Fruit fly (Drosophila melanogaster) whole organism, embryonic: ENCODE results near the gene CG5846.

Experiments used
- CG10209 ChIP-seq: fragments of 200-800 bp; sonication (Bioruptor generic); optimal IDR thresholded peaks from 3 replicates; lab custom pipeline; 2017; ENCODE audit warnings: missing biosample characterization, mild to moderate bottlenecking, missing genetic modification characterization, missing genetic modification reagents
- CG10321 ChIP-seq: fragments of 200-800 bp; sonication (Bioruptor generic); IDR thresholded peaks from 2 replicates; pipeline ENCODE4 v1.3.6; 2022; ENCODE audit warnings: missing biosample characterization, missing genetic modification characterization
- CG10565 ChIP-seq: fragments of 200-800 bp; sonication (Bioruptor generic); optimal IDR thresholded peaks from 3 replicates; lab custom pipeline; 2016; ENCODE audit warnings: missing biosample characterization, mild to moderate bottlenecking, missing genetic modification characterization
- CG11247 ChIP-seq: fragments of 200-800 bp; sonication (Bioruptor generic); IDR thresholded peaks from 2 replicates; pipeline ENCODE4 v1.3.6; 2022; ENCODE audit warnings: missing biosample characterization, missing genetic modification characterization
- CG1233 ChIP-seq: fragments of 200-800 bp; sonication (Bioruptor generic); optimal IDR thresholded peaks from 4 replicates; lab custom pipeline; 2018; ENCODE audit warnings: missing biosample characterization, mild to moderate bottlenecking, missing genetic modification characterization
- CG13624 ChIP-seq: fragments of 200-800 bp; sonication (Bioruptor generic); optimal IDR thresholded peaks from 2 replicates; lab custom pipeline; 2016; ENCODE audit warnings: missing biosample characterization, missing genetic modification characterization
- CG14860 ChIP-seq: fragments of 200-800 bp; sonication (Bioruptor generic); IDR thresholded peaks from 3 replicates; pipeline ENCODE4 v1.3.6; 2022; ENCODE audit warnings: missing biosample characterization, missing genetic modification characterization; ENCODE audit not compliant: partially characterized antibody
- CG17359 ChIP-seq: fragments of 200-800 bp; sonication (Bioruptor generic); optimal IDR thresholded peaks from 3 replicates; lab custom pipeline; 2018; ENCODE audit warnings: missing biosample characterization, mild to moderate bottlenecking, missing genetic modification characterization, moderate library complexity
- CG17612 ChIP-seq: fragments of 200-800 bp; sonication (Bioruptor generic); IDR thresholded peaks from 2 replicates; pipeline ENCODE4 v1.3.6; 2022; ENCODE audit warnings: missing biosample characterization, missing genetic modification characterization
- CG1792 ChIP-seq: fragments of 200-800 bp; sonication (Bioruptor generic); optimal IDR thresholded peaks from 2 replicates; lab custom pipeline; 2016; ENCODE audit warnings: missing biosample characterization, missing genetic modification characterization
- CG43689 ChIP-seq: fragments of 200-800 bp; sonication (Bioruptor generic); IDR thresholded peaks from 2 replicates; pipeline ENCODE4 v1.3.6; 2022; ENCODE audit warnings: missing biosample characterization, missing genetic modification characterization
- CG9437 ChIP-seq: fragments of 200-800 bp; sonication (Bioruptor generic); optimal IDR thresholded peaks from 2 replicates; lab custom pipeline; 2018; ENCODE audit warnings: missing biosample characterization, mild to moderate bottlenecking, missing genetic modification characterization
- CG9817 ChIP-seq: fragments of 200-800 bp; sonication (Bioruptor generic); optimal IDR thresholded peaks from 2 replicates; lab custom pipeline; 2018; ENCODE audit warnings: missing biosample characterization, mild to moderate bottlenecking, missing genetic modification characterization, moderate library complexity
- Dp ChIP-seq: fragments of 200-800 bp; sonication (Bioruptor generic); optimal IDR thresholded peaks from 2 replicates; lab custom pipeline; 2018; ENCODE audit warnings: missing biosample characterization, mild to moderate bottlenecking, missing genetic modification characterization, moderate library complexity
- Dref ChIP-seq: fragments of 200-800 bp; sonication (Bioruptor generic); IDR thresholded peaks from 2 replicates; pipeline ENCODE4 v1.3.6; 2022; ENCODE audit warnings: missing biosample characterization, missing genetic modification characterization
- Drgx ChIP-seq: fragments of 200-800 bp; sonication (Bioruptor generic); IDR thresholded peaks from 2 replicates; pipeline ENCODE4 v1.3.6; 2022; ENCODE audit warnings: missing biosample characterization, missing genetic modification characterization
- GATAe ChIP-seq: fragments of 200-800 bp; sonication (Bioruptor generic); conservative IDR thresholded peaks from 2 replicates; pipeline ENCODE4 v1.3.6; 2022; ENCODE audit warnings: missing biosample characterization, missing genetic modification characterization
- HLHmδ ChIP-seq: fragments of 200-800 bp; sonication (Bioruptor generic); optimal IDR thresholded peaks from 2 replicates; lab custom pipeline; 2018; ENCODE audit warnings: missing biosample characterization, mild to moderate bottlenecking, missing genetic modification characterization, moderate library complexity
- Hr78 ChIP-seq, 2 experiments: fragments of 200-800 bp in 1 of 2; fragments of >200 bp in 1 of 2; sonication (Bioruptor generic) in 1 of 2; optimal IDR thresholded peaks; 2 replicates each; lab custom pipeline; 2017 to 2019; ENCODE audit warnings: missing biosample characterization in 2 of 2, missing genetic modification characterization in 2 of 2, mild to moderate bottlenecking in 1 of 2, moderate library complexity in 1 of 2
- Mad ChIP-seq: fragments of 200-800 bp; sonication (Bioruptor generic); optimal IDR thresholded peaks from 2 replicates; lab custom pipeline; 2016; ENCODE audit warnings: missing biosample characterization, missing genetic modification characterization
- Max ChIP-seq: fragments of 200-800 bp; sonication (Bioruptor generic); optimal IDR thresholded peaks from 2 replicates; lab custom pipeline; 2016; ENCODE audit warnings: missing biosample characterization, mild to moderate bottlenecking, missing genetic modification characterization
- Meics ChIP-seq: fragments of 200-800 bp; sonication (Bioruptor generic); optimal IDR thresholded peaks from 2 replicates; lab custom pipeline; 2017; ENCODE audit warnings: missing biosample characterization, mild to moderate bottlenecking, missing genetic modification characterization
- NC2α ChIP-seq: fragments of 200-800 bp; sonication (Bioruptor generic); optimal IDR thresholded peaks from 2 replicates; lab custom pipeline; 2016; ENCODE audit warnings: missing biosample characterization, missing genetic modification characterization
- NFAT ChIP-seq: fragments of 200-800 bp; sonication (Bioruptor generic); IDR thresholded peaks from 2 replicates; pipeline ENCODE4 v1.3.6; 2022; ENCODE audit warnings: missing biosample characterization, missing genetic modification characterization
- NfI ChIP-seq: fragments of 200-800 bp; sonication (Bioruptor generic); optimal IDR thresholded peaks from 3 replicates; lab custom pipeline; 2018; ENCODE audit warnings: missing biosample characterization, mild to moderate bottlenecking, missing genetic modification characterization, moderate library complexity
- Rfx ChIP-seq: fragments of 200-800 bp; sonication (Bioruptor generic); IDR thresholded peaks from 2 replicates; pipeline ENCODE4 v1.3.6; 2022; ENCODE audit warnings: missing biosample characterization, missing genetic modification characterization
- Stat92E ChIP-seq, 3 experiments: fragments of >200 bp in 2 of 3; fragments of 200-800 bp in 1 of 3; sonication (Bioruptor generic) in 1 of 3; optimal IDR thresholded peaks; 2 replicates each; lab custom pipeline; 2017 to 2019; ENCODE audit warnings: missing biosample characterization in 3 of 3, missing genetic modification characterization in 3 of 3, mild to moderate bottlenecking in 1 of 3, moderate library complexity in 1 of 3
- ara ChIP-seq: fragments of 200-800 bp; sonication (Bioruptor generic); IDR thresholded peaks from 2 replicates; pipeline ENCODE4 v1.3.6; 2022; ENCODE audit warnings: missing biosample characterization, missing genetic modification characterization
- chif ChIP-seq, 2 experiments: fragments of 200-800 bp; sonication (Bioruptor generic); optimal IDR thresholded peaks; 3 replicates each; lab custom pipeline; 2016; ENCODE audit warnings: missing biosample characterization in 2 of 2, missing genetic modification characterization in 2 of 2
- chinmo ChIP-seq: fragments of 200-800 bp; sonication (Bioruptor generic); IDR thresholded peaks from 4 replicates; pipeline ENCODE4 v1.3.6; 2022; ENCODE audit warnings: missing biosample characterization, missing genetic modification characterization; ENCODE audit not compliant: partially characterized antibody
- chn ChIP-seq: fragments of 200-800 bp; sonication (Bioruptor generic); optimal IDR thresholded peaks from 2 replicates; lab custom pipeline; 2016; ENCODE audit warnings: missing biosample characterization, missing genetic modification characterization
- da ChIP-seq: fragments of 200-800 bp; sonication (Bioruptor generic); optimal IDR thresholded peaks from 2 replicates; lab custom pipeline; 2016; ENCODE audit warnings: missing biosample characterization, missing genetic modification characterization
- dysf ChIP-seq: fragments of 200-800 bp; sonication (Bioruptor generic); IDR thresholded peaks from 3 replicates; pipeline ENCODE4 v1.3.6; 2022; ENCODE audit warnings: missing biosample characterization, missing genetic modification characterization
- emc ChIP-seq: fragments of 200-800 bp; sonication (Bioruptor generic); optimal IDR thresholded peaks from 2 replicates; lab custom pipeline; 2016; ENCODE audit warnings: missing biosample characterization, missing genetic modification characterization
- fd102C ChIP-seq: fragments of 200-800 bp; sonication (Bioruptor generic); optimal IDR thresholded peaks from 2 replicates; lab custom pipeline; 2018; ENCODE audit warnings: missing biosample characterization, mild to moderate bottlenecking, missing genetic modification characterization, moderate library complexity
- gfzf ChIP-seq: fragments of 200-800 bp; sonication (Bioruptor generic); optimal IDR thresholded peaks from 2 replicates; lab custom pipeline; 2016; ENCODE audit warnings: missing biosample characterization, mild to moderate bottlenecking, missing genetic modification characterization, moderate library complexity
- grn ChIP-seq: fragments of 200-800 bp; sonication (Bioruptor generic); optimal IDR thresholded peaks from 3 replicates; lab custom pipeline; 2017; ENCODE audit warnings: missing biosample characterization, missing genetic modification characterization
- ind ChIP-seq: fragments of 200-800 bp; sonication (Bioruptor generic); optimal IDR thresholded peaks from 3 replicates; lab custom pipeline; 2016; ENCODE audit warnings: missing biosample characterization, missing genetic modification characterization
- kah ChIP-seq: fragments of 200-800 bp; sonication (Bioruptor generic); optimal IDR thresholded peaks from 2 replicates; lab custom pipeline; 2018; ENCODE audit warnings: missing biosample characterization, mild to moderate bottlenecking, missing genetic modification characterization
- lbe ChIP-seq: fragments of 200-800 bp; sonication (Bioruptor generic); optimal IDR thresholded peaks from 2 replicates; lab custom pipeline; 2016; ENCODE audit warnings: missing biosample characterization, mild to moderate bottlenecking, missing genetic modification characterization
- pita ChIP-seq: fragments of 200-800 bp; sonication (Bioruptor generic); optimal IDR thresholded peaks from 2 replicates; lab custom pipeline; 2017; ENCODE audit warnings: missing biosample characterization, mild to moderate bottlenecking, missing genetic modification characterization
- pzg ChIP-seq: fragments of 200-800 bp; sonication (Bioruptor generic); optimal IDR thresholded peaks from 3 replicates; lab custom pipeline; 2018; ENCODE audit warnings: missing biosample characterization, mild to moderate bottlenecking, missing genetic modification characterization, moderate library complexity
- sens-2 ChIP-seq: fragments of 200-800 bp; sonication (Bioruptor generic); IDR thresholded peaks from 2 replicates; pipeline ENCODE4 v1.3.6; 2022; ENCODE audit warnings: missing biosample characterization, missing genetic modification characterization
- shn ChIP-seq: fragments of 200-800 bp; sonication (Bioruptor generic); optimal IDR thresholded peaks from 3 replicates; lab custom pipeline; 2016; ENCODE audit warnings: missing biosample characterization, missing genetic modification characterization
- sqz ChIP-seq: fragments of 200-800 bp; sonication (Bioruptor generic); optimal IDR thresholded peaks from 3 replicates; lab custom pipeline; 2018; ENCODE audit warnings: missing biosample characterization, mild to moderate bottlenecking, missing genetic modification characterization
- unpg ChIP-seq: fragments of 200-800 bp; sonication (Bioruptor generic); optimal IDR thresholded peaks from 3 replicates; lab custom pipeline; 2018; ENCODE audit warnings: missing biosample characterization, mild to moderate bottlenecking, missing genetic modification characterization, moderate library complexity
- z ChIP-seq: fragments of 200-800 bp; sonication (Bioruptor generic); IDR thresholded peaks from 3 replicates; pipeline ENCODE4 v1.3.6; 2022; ENCODE audit warnings: missing biosample characterization, missing genetic modification characterization
- zen ChIP-seq: fragments of 200-800 bp; sonication (Bioruptor generic); optimal IDR thresholded peaks from 3 replicates; lab custom pipeline; 2018; ENCODE audit warnings: missing biosample characterization, mild to moderate bottlenecking, missing genetic modification characterization, moderate library complexity
- zf30C ChIP-seq: fragments of 200-800 bp; sonication (Bioruptor generic); optimal IDR thresholded peaks from 3 replicates; lab custom pipeline; 2018; ENCODE audit warnings: missing biosample characterization, mild to moderate bottlenecking, missing genetic modification characterization
- zfh1 ChIP-seq: fragments of 200-800 bp; sonication (Bioruptor generic); IDR thresholded peaks from 3 replicates; pipeline ENCODE4 v1.3.6; 2022; ENCODE audit warnings: missing biosample characterization, missing genetic modification characterization

Gene CG5846

dm6 chr2L:10003593-10003992 lies 46.6 kb upstream of the CG5846 start, which contains the start of gene Ndf (continued):
- TF ChIP-seq HLHmδ (GFP tag; lab: Kevin White, UChicago) (peak; percentile 73), CG9437 (GFP tag; lab: Kevin White, UChicago) (peak; percentile 92), ind (peak; percentile 66), zf30C (GFP tag; lab: Kevin White, UChicago) (peak; percentile 37), chn (peak; percentile 64), Dp (peak; percentile 48), GATAe (GFP tag; lab: Robert Waterston, UW) (peak; percentile 28; the same call in 1 of the 2 replicates), zen (tag; lab: Kevin White, UChicago) (peak; percentile 59), shn (GFP tag; lab: Kevin White, UChicago) (peak; percentile 59), dysf (GFP tag; lab: Robert Waterston, UW) (peak; percentile 67), chif (GFP tag; optimal IDR thresholded peaks at IDR 0.05; lab: Kevin White, UChicago) (peak; percentile 52 to 62), Hr78 (GFP tag; optimal IDR thresholded peaks at IDR 0.05; lab: Kevin White, UChicago) (no peak), CG10321 (GFP tag; lab: Robert Waterston, UW) (no peak), sens-2 (GFP tag; lab: Robert Waterston, UW) (0 out of 2 replicates have a peak, but pooled peaks have one; percentile 8), CG11247 (peak; percentile 70), sqz (GFP tag; lab: Kevin White, UChicago) (peak; percentile 32), CG43689 (no peak), CG1792 (GFP tag; lab: Kevin White, UChicago) (peak; percentile 44), Rfx (peak; percentile 91), CG10209 (GFP tag; lab: Kevin White, UChicago) (peak; percentile 56), unpg (GFP tag; lab: Kevin White, UChicago) (peak; percentile 39), ara (GFP tag; lab: Robert Waterston, UW) (peak; percentile 75), grn (GFP tag; lab: Kevin White, UChicago) (no peak), zfh1 (GFP tag; lab: Robert Waterston, UW) (peak; percentile 80), Dref (GFP tag; lab: Robert Waterston, UW) (peak; percentile 96), da (GFP tag; lab: Kevin White, UChicago) (no peak), CG10565 (GFP tag; lab: Kevin White, UChicago) (no peak), CG14860 (peak; percentile 39; the same call in 1 of the 3 replicates), emc (no peak), Drgx (peak; percentile 58; the same call in 1 of the 2 replicates), CG13624 (GFP tag; lab: Kevin White, UChicago) (peak; percentile 59), chinmo (peak; percentile 51; the same call in 1 of the 4 replicates), pita (GFP tag; lab: Kevin White, UChicago) (no peak), CG17612 (GFP tag; lab: Robert Waterston, UW) (0 out of 2 replicates have a peak, but pooled peaks have one; percentile 59), NfI (GFP tag; lab: Kevin White, UChicago) (peak; percentile 77), kah (GFP tag; lab: Kevin White, UChicago) (no peak), NFAT (GFP tag; lab: Robert Waterston, UW) (peak; percentile 79; the same call in 1 of the 2 replicates), z (GFP tag; lab: Robert Waterston, UW) (no peak), lbe (GFP tag; lab: Kevin White, UChicago) (peak; percentile 15), Stat92E (GFP tag; optimal IDR thresholded peaks at IDR 0.05; lab: Kevin White, UChicago) (no peak), gfzf (GFP tag; lab: Kevin White, UChicago) (no peak), NC2α (GFP tag; lab: Kevin White, UChicago) (peak; percentile 18), CG17359 (tag; lab: Kevin White, UChicago) (peak; percentile 63), Mad (GFP tag; lab: Kevin White, UChicago) (peak; percentile 60), fd102C (GFP tag; lab: Kevin White, UChicago) (peak; percentile 33), pzg (peak; percentile 93), Meics (GFP tag; lab: Kevin White, UChicago) (peak; percentile 63), CG9817 (tag; lab: Kevin White, UChicago) (peak; percentile 70), CG1233 (peak; percentile 75), Max (GFP tag; lab: Kevin White, UChicago) (peak; percentile 69)
